Worm (Caenorhabditis elegans) whole organism, midembryonic: ENCODE measurements around the gene gcy-7.
"Not testable (repeated sequence)": the region's sequence is repeated elsewhere in the genome, so short reads cannot be mapped to it uniquely, and the experiment has no call there.

Experiments used
- T22C8.4 ChIP-seq: fragments of 200-800 bp; sonication (Bioruptor generic); IDR thresholded peaks from 2 replicates; pipeline ENCODE4 v1.3.6; 2022; ENCODE audit warnings: missing genetic modification characterization, missing compliant biosample characterization
- med-1 ChIP-seq: sonication (generic microtip); optimal IDR thresholded peaks from 2 replicates; lab custom pipeline; 2017; ENCODE audit warnings: missing genetic modification characterization, mild to moderate bottlenecking, missing compliant biosample characterization, antibody characterized with exemption, missing genetic modification reagents; ENCODE audit not compliant: insufficient read depth
- ztf-23 ChIP-seq: fragments of 200-800 bp; sonication (Bioruptor generic); IDR thresholded peaks from 2 replicates; pipeline ENCODE4 v1.3.6; 2022; ENCODE audit warnings: missing genetic modification reagents, missing genetic modification characterization, missing compliant biosample characterization

DNA sequence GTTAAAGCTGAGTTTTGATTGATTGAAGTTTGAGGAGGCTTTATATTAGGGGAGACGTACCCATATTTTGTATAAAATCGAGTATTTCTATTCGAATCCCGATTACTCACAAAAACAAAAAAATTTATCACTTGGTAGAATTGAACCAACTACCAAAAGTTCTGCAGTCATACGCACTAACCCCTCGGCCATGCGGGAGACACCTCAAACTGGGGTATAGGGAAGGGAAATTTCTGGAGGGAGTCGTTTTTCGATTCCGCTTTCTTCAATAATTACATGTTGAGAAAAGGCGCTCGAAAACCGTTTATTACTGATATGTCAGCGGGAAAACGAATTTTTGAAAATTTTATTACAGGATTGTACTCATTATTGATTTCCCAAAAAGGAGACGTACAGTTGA, 44.1 kb downstream of the gcy-7 start:
- TF ChIP-seq T22C8.4 (GFP tag; lab: Robert Waterston, UW) (peak; percentile 72), ztf-23 (GFP tag; lab: Robert Waterston, UW) (peak; percentile 70; the same call in 1 of the 2 replicates)
- not testable (repeated sequence) for TF ChIP-seq med-1
